Fruit fly (Drosophila melanogaster) whole organism, prepupa: ENCODE results near the gene Zcchc7.

Experiments
- CG11762 ChIP-seq: fragments of 200-800 bp; sonication (Bioruptor generic); optimal IDR thresholded peaks from 3 replicates; lab custom pipeline; 2016; ENCODE audit warnings: missing biosample characterization, missing genetic modification characterization; ENCODE audit not compliant: insufficient read depth
- CG11902 ChIP-seq: fragments of 200-800 bp; sonication (Bioruptor generic); optimal IDR thresholded peaks from 3 replicates; lab custom pipeline; 2016; ENCODE audit warnings: missing biosample characterization, missing genetic modification characterization
- CG16779 ChIP-seq: fragments of 200-800 bp; sonication (Bioruptor generic); optimal IDR thresholded peaks from 3 replicates; lab custom pipeline; 2017; ENCODE audit warnings: missing biosample characterization, mild to moderate bottlenecking, missing genetic modification characterization
- CG3032 ChIP-seq: fragments of 200-800 bp; optimal IDR thresholded peaks from 2 replicates; lab custom pipeline; 2019; ENCODE audit warnings: missing biosample characterization, mild to moderate bottlenecking, missing genetic modification characterization, moderate library complexity
- CG31627 ChIP-seq: fragments of 200-800 bp; sonication (Bioruptor generic); optimal IDR thresholded peaks from 3 replicates; lab custom pipeline; 2016; ENCODE audit warnings: missing biosample characterization, missing genetic modification characterization
- CG34406 ChIP-seq: fragments of 200-800 bp; sonication (Bioruptor generic); optimal IDR thresholded peaks from 3 replicates; lab custom pipeline; 2016; ENCODE audit warnings: missing biosample characterization, missing genetic modification characterization
- CG3919 ChIP-seq: fragments of 200-800 bp; sonication (Bioruptor generic); optimal IDR thresholded peaks from 3 replicates; lab custom pipeline; 2016; ENCODE audit warnings: missing biosample characterization, missing genetic modification characterization
- CG4318 ChIP-seq: fragments of 200-800 bp; sonication (Bioruptor generic); optimal IDR thresholded peaks from 3 replicates; lab custom pipeline; 2017; ENCODE audit warnings: missing biosample characterization, mild to moderate bottlenecking, missing genetic modification characterization
- CG6276 ChIP-seq: fragments of 200-800 bp; sonication (Bioruptor generic); optimal IDR thresholded peaks from 2 replicates; lab custom pipeline; 2017; ENCODE audit warnings: missing biosample characterization, mild to moderate bottlenecking, missing genetic modification characterization
- CG6808 ChIP-seq: fragments of 200-800 bp; sonication (Bioruptor generic); optimal IDR thresholded peaks from 3 replicates; lab custom pipeline; 2017; ENCODE audit warnings: missing biosample characterization, missing genetic modification characterization, mild to moderate bottlenecking, moderate library complexity, missing genetic modification reagents
- CG7368 ChIP-seq: fragments of 200-800 bp; sonication (Bioruptor generic); optimal IDR thresholded peaks from 3 replicates; lab custom pipeline; 2016; ENCODE audit warnings: missing biosample characterization, missing genetic modification characterization
- CG8119 ChIP-seq: fragments of 200-800 bp; sonication (Bioruptor generic); IDR thresholded peaks from 3 replicates; pipeline ENCODE4 v1.3.6; 2022; ENCODE audit warnings: missing biosample characterization, missing genetic modification characterization
- CG8319 ChIP-seq: fragments of 200-800 bp; sonication (Bioruptor generic); optimal IDR thresholded peaks from 3 replicates; lab custom pipeline; 2016; ENCODE audit warnings: missing biosample characterization, missing genetic modification characterization
- CG8632 ChIP-seq: fragments of 200-800 bp; sonication (Bioruptor generic); optimal IDR thresholded peaks from 3 replicates; lab custom pipeline; 2016; ENCODE audit warnings: missing biosample characterization, missing genetic modification characterization
- CG9139 ChIP-seq: fragments of 200-800 bp; sonication (Bioruptor generic); optimal IDR thresholded peaks from 3 replicates; lab custom pipeline; 2017; ENCODE audit warnings: missing biosample characterization, mild to moderate bottlenecking, missing genetic modification characterization
- Eip75B ChIP-seq: fragments of 200-800 bp; sonication (Bioruptor generic); optimal IDR thresholded peaks from 3 replicates; lab custom pipeline; 2016; ENCODE audit warnings: missing biosample characterization, missing genetic modification characterization
- Eip78C ChIP-seq: fragments of 200-800 bp; sonication (Bioruptor generic); peaks from one replicate; lab custom pipeline; 2016; ENCODE audit warnings: missing biosample characterization, missing genetic modification characterization
- Eip93F ChIP-seq: fragments of 200-800 bp; sonication (Bioruptor generic); optimal IDR thresholded peaks from 2 replicates; lab custom pipeline; 2016; ENCODE audit warnings: missing biosample characterization, mild to moderate bottlenecking, missing genetic modification characterization
- Ets21C ChIP-seq: fragments of 200-800 bp; sonication (Bioruptor generic); optimal IDR thresholded peaks from 3 replicates; lab custom pipeline; 2016; ENCODE audit warnings: missing biosample characterization, missing genetic modification characterization
- Ets96B ChIP-seq: fragments of 200-800 bp; optimal IDR thresholded peaks from 2 replicates; lab custom pipeline; 2019; ENCODE audit warnings: missing biosample characterization, mild to moderate bottlenecking, missing genetic modification characterization, moderate library complexity
- Hr38 ChIP-seq: sonication (Bioruptor generic); optimal IDR thresholded peaks from 2 replicates; lab custom pipeline; 2016; ENCODE audit warnings: missing biosample characterization, missing genetic modification characterization
- Hr39 ChIP-seq: fragments of 200-800 bp; sonication (Bioruptor generic); optimal IDR thresholded peaks from 2 replicates; lab custom pipeline; 2016; ENCODE audit warnings: missing biosample characterization, missing genetic modification characterization
- Lpt ChIP-seq: fragments of 200-800 bp; sonication (Bioruptor generic); optimal IDR thresholded peaks from 3 replicates; lab custom pipeline; 2016; ENCODE audit warnings: missing biosample characterization, missing genetic modification characterization
- Met ChIP-seq: fragments of 200-800 bp; sonication (Bioruptor generic); optimal IDR thresholded peaks from 3 replicates; lab custom pipeline; 2016; ENCODE audit warnings: missing biosample characterization, missing genetic modification characterization
- OdsH ChIP-seq: fragments of 200-800 bp; sonication (Bioruptor generic); optimal IDR thresholded peaks from 3 replicates; lab custom pipeline; 2016; ENCODE audit warnings: missing biosample characterization, missing genetic modification characterization
- Smox ChIP-seq: fragments of 200-800 bp; sonication (Bioruptor generic); optimal IDR thresholded peaks from 3 replicates; lab custom pipeline; 2016; ENCODE audit warnings: missing biosample characterization, missing genetic modification characterization
- Sox14 ChIP-seq: fragments of 200-800 bp; sonication (Bioruptor generic); optimal IDR thresholded peaks from 3 replicates; lab custom pipeline; 2016; ENCODE audit warnings: missing biosample characterization, missing genetic modification characterization
- Sox15 ChIP-seq: fragments of 200-800 bp; sonication (Bioruptor generic); optimal IDR thresholded peaks from 3 replicates; lab custom pipeline; 2016; ENCODE audit warnings: missing biosample characterization, missing genetic modification characterization
- achi ChIP-seq: fragments of 200-800 bp; sonication (Bioruptor generic); optimal IDR thresholded peaks from 3 replicates; lab custom pipeline; 2016; ENCODE audit warnings: missing biosample characterization, missing genetic modification characterization
- acj6 ChIP-seq: fragments of 200-800 bp; sonication (Bioruptor generic); optimal IDR thresholded peaks from 3 replicates; lab custom pipeline; 2016; ENCODE audit warnings: missing biosample characterization, missing genetic modification characterization
- cyc ChIP-seq: fragments of 200-800 bp; sonication (Bioruptor generic); optimal IDR thresholded peaks from 3 replicates; lab custom pipeline; 2016; ENCODE audit warnings: missing biosample characterization, missing genetic modification characterization
- dac ChIP-seq: fragments of 200-800 bp; sonication (Bioruptor generic); optimal IDR thresholded peaks from 2 replicates; lab custom pipeline; 2017; ENCODE audit warnings: missing biosample characterization, mild to moderate bottlenecking, missing genetic modification characterization
- dsx ChIP-seq: fragments of 200-800 bp; optimal IDR thresholded peaks from 3 replicates; lab custom pipeline; 2019; ENCODE audit warnings: missing biosample characterization, mild to moderate bottlenecking, missing genetic modification characterization, moderate library complexity; ENCODE audit not compliant: poor library complexity, severe bottlenecking
- eg ChIP-seq: fragments of 200-800 bp; sonication (Bioruptor generic); IDR thresholded peaks from 3 replicates; pipeline ENCODE4 v1.3.6; 2022; ENCODE audit warnings: missing biosample characterization, missing genetic modification characterization
- fd59A ChIP-seq: fragments of 200-800 bp; sonication (Bioruptor generic); optimal IDR thresholded peaks from 2 replicates; lab custom pipeline; 2017; ENCODE audit warnings: missing biosample characterization, mild to moderate bottlenecking, missing genetic modification characterization, missing genetic modification reagents
- fd85E ChIP-seq: fragments of 200-800 bp; sonication (Bioruptor generic); optimal IDR thresholded peaks from 3 replicates; lab custom pipeline; 2016; ENCODE audit warnings: missing biosample characterization, missing genetic modification characterization
- fkh ChIP-seq: fragments of 200-800 bp; sonication (Bioruptor generic); optimal IDR thresholded peaks from 3 replicates; lab custom pipeline; 2017; ENCODE audit warnings: missing biosample characterization, mild to moderate bottlenecking, missing genetic modification characterization, moderate library complexity
- net ChIP-seq: fragments of 200-800 bp; sonication (Bioruptor generic); optimal IDR thresholded peaks from 3 replicates; lab custom pipeline; 2016; ENCODE audit warnings: missing biosample characterization, missing genetic modification characterization
- pdm3 ChIP-seq: fragments of 200-800 bp; sonication (Bioruptor generic); optimal IDR thresholded peaks from 3 replicates; lab custom pipeline; 2016; ENCODE audit warnings: missing biosample characterization, missing genetic modification characterization
- spab ChIP-seq: fragments of 200-800 bp; sonication (Bioruptor generic); optimal IDR thresholded peaks from 2 replicates; lab custom pipeline; 2017; ENCODE audit warnings: missing biosample characterization, mild to moderate bottlenecking, missing genetic modification characterization, missing genetic modification reagents
- ss ChIP-seq, 2 experiments: fragments of 200-800 bp; sonication (Bioruptor generic); optimal IDR thresholded peaks; 2 replicates in 1 of 2; 3 replicates in 1 of 2; lab custom pipeline; 2017 to 2018; ENCODE audit warnings: mild to moderate bottlenecking in 2 of 2, missing biosample characterization in 2 of 2, missing genetic modification characterization in 2 of 2, moderate library complexity in 1 of 2
- svp ChIP-seq: fragments of 200-800 bp; sonication (Bioruptor generic); peaks from one replicate; lab custom pipeline; 2016; ENCODE audit warnings: missing biosample characterization, missing genetic modification characterization
- topi ChIP-seq: fragments of 200-800 bp; sonication (Bioruptor generic); optimal IDR thresholded peaks from 3 replicates; lab custom pipeline; 2016; ENCODE audit warnings: missing biosample characterization, missing genetic modification characterization
- vri ChIP-seq: fragments of 200-800 bp; sonication (Bioruptor generic); optimal IDR thresholded peaks from 3 replicates; lab custom pipeline; 2016; ENCODE audit warnings: missing biosample characterization, mild to moderate bottlenecking, missing genetic modification characterization

Gene Zcchc7

dm6 chr3L:16885042-16885441 is 39.9 kb downstream of the Zcchc7 start (continued):
- TF ChIP-seq CG11902 (no peak), CG8319 (GFP tag; lab: Kevin White, UChicago) (no peak), dac (GFP tag; lab: Kevin White, UChicago) (no peak), fd59A (GFP tag; lab: Kevin White, UChicago) (no peak), acj6 (GFP tag; lab: Kevin White, UChicago) (no peak), Eip75B (no peak), Hr38 (no peak), CG31627 (GFP tag; lab: Kevin White, UChicago) (no peak), ss (GFP tag; optimal IDR thresholded peaks at IDR 0.05; lab: Kevin White, UChicago) (no peak), CG8632 (no peak), CG34406 (GFP tag; lab: Kevin White, UChicago) (no peak), Lpt (no peak), CG4318 (GFP tag; lab: Kevin White, UChicago) (no peak), CG3032 (tag; lab: Kevin White, UChicago) (no peak), Eip78C (no peak), Smox (GFP tag; lab: Kevin White, UChicago) (no peak), Eip93F (no peak), Met (no peak), vri (GFP tag; lab: Kevin White, UChicago) (no peak), fkh (GFP tag; lab: Kevin White, UChicago) (no peak), fd85E (no peak), pdm3 (GFP tag; lab: Kevin White, UChicago) (no peak), CG11762 (no peak), spab (GFP tag; lab: Kevin White, UChicago) (no peak), Ets21C (GFP tag; lab: Kevin White, UChicago) (no peak), Sox15 (GFP tag; lab: Kevin White, UChicago) (no peak), CG9139 (no peak), cyc (GFP tag; lab: Kevin White, UChicago) (no peak), achi (GFP tag; lab: Kevin White, UChicago) (no peak), OdsH (GFP tag; lab: Kevin White, UChicago) (no peak), Hr39 (GFP tag; lab: Kevin White, UChicago) (no peak), Sox14 (GFP tag; lab: Kevin White, UChicago) (no peak), CG6808 (GFP tag; lab: Kevin White, UChicago) (no peak), net (no peak), CG7368 (GFP tag; lab: Kevin White, UChicago) (no peak), CG16779 (no peak), topi (no peak)
- TF ChIP-seq, all 60 proteins: peak for 9

dm6 chr3L:16886179-16886930 is 41.2 kb downstream of the Zcchc7 start:
- TF ChIP-seq svp (GFP tag; lab: Kevin White, UChicago) (peak; percentile 72), Ets96B (tag; lab: Kevin White, UChicago) (no peak), Smox (GFP tag; lab: Kevin White, UChicago) (no peak), ss (GFP tag; optimal IDR thresholded peaks at IDR 0.05; lab: Kevin White, UChicago) (peak in 1 of 2 experiments; percentile 12), CG3919 (GFP tag; lab: Kevin White, UChicago) (no peak), Eip78C (peak; percentile 43), CG31627 (GFP tag; lab: Kevin White, UChicago) (no peak), dsx (GFP tag; lab: Kevin White, UChicago) (no peak), achi (GFP tag; lab: Kevin White, UChicago) (no peak), CG8119 (no peak), eg (peak; percentile 41; the same call in 1 of the 3 replicates), CG4318 (GFP tag; lab: Kevin White, UChicago) (no peak), Met (no peak), fkh (GFP tag; lab: Kevin White, UChicago) (peak; percentile 15), CG16779 (peak; percentile 46), vri (GFP tag; lab: Kevin White, UChicago) (peak; percentile 51), CG6276 (GFP tag; lab: Kevin White, UChicago) (peak; percentile 24), topi (no peak), CG11762 (no peak)
